Fruit fly (Drosophila melanogaster) S2 (cell line): Measurements from ENCODE around the gene CG2233.

Experiments
- CG8478 ChIP-seq: fragments of >200 bp; optimal IDR thresholded peaks from 2 replicates; lab custom pipeline; 2018
- CTCF ChIP-seq, 2 experiments: fragments of >200 bp; optimal IDR thresholded peaks; 2 replicates each; lab custom pipeline; 2018

DNA sequence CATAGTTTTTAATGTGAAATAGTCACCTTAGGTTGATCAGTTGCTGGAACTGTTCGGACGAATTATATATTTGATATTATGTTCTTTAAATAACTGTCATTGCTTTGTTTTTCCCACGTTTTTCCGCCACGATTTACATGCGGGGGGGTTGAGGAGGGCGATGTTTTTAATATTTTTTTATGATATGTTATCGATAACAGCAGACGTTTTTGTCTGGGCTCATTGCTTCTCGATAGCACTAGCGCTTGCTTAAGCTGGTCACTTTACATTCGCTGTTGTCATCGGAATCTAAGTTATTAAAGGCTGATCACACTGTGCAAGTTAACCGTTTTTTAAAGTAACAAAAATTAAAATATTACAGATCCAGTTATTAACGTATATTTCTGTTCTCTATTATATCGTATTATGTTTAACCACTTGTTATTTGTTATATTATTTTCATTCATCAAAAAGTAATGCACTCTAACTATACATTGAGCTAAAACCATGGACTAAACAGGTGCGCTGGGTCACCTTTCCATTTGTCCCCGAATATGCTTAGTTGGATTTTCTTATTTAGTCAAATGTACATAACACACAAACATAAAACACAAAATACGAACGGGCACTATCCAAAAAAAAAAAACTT is 38.1 kb upstream of the CG2233 start, which contains the start of the genes Upf2 and CG1571:
- TF ChIP-seq CG8478 (lab: Kevin White, UChicago) (no peak), CTCF (optimal IDR thresholded peaks at IDR 0.05; lab: Kevin White, UChicago) (no peak)
